Worm (Caenorhabditis elegans): ENCODE measurements around the gene F54B3.2.

DNA sequence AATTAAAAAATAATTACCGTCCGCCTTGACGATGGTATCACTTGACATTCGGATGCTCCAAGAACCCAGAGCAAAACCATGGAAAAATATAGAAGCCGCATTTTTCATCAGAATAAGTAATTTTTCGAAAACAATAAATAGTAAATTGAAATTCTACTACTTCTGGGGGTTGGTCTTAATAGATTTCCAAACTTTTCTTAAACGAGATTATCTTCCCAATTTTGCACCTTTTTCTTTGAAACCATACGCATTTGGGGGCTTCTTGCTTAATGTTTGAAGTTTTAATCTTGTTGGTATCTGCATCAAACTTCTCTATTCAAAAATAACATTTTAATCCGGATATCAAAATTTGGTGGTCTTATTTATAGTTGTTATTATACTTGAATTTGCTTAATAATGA, 46.2 kb upstream of the F54B3.2 start, which contains the start of gene gcy-5:
- TF ChIP-seq tab-1 (GFP tag; IDR thresholded peaks at IDR 0.05): no peak
- no peak for TF ChIP-seq T22C8.4 (GFP tag; IDR thresholded peaks at IDR 0.05)

All from whole organism, midembryonic.